Worm (Caenorhabditis elegans) whole organism, midembryonic: Measurements from ENCODE around the gene str-85.

Experiments used
- T22C8.4 ChIP-seq: fragments of 200-800 bp; sonication (Bioruptor generic); IDR thresholded peaks from 2 replicates; pipeline ENCODE4 v1.3.6; 2022; ENCODE audit warnings: missing genetic modification characterization, missing compliant biosample characterization
- cog-1 ChIP-seq: sonication (generic microtip); optimal IDR thresholded peaks from 2 replicates; lab custom pipeline; 2016; ENCODE audit warnings: missing genetic modification characterization, missing compliant biosample characterization
- flt-1 ChIP-seq: fragments of 200-800 bp; sonication (Bioruptor generic); IDR thresholded peaks from 2 replicates; pipeline ENCODE4 v1.3.6; 2022; ENCODE audit warnings: missing genetic modification characterization, missing compliant biosample characterization
- klf-2 ChIP-seq: fragments of 200-800 bp; sonication (Bioruptor generic); conservative IDR thresholded peaks from 2 replicates; pipeline ENCODE4 v1.3.6; 2022; ENCODE audit warnings: missing genetic modification reagents, missing genetic modification characterization, missing compliant biosample characterization
- med-1 ChIP-seq: sonication (generic microtip); optimal IDR thresholded peaks from 2 replicates; lab custom pipeline; 2017; ENCODE audit warnings: missing genetic modification characterization, mild to moderate bottlenecking, missing compliant biosample characterization, antibody characterized with exemption, missing genetic modification reagents; ENCODE audit not compliant: insufficient read depth
- ref-1 ChIP-seq: fragments of 200-800 bp; sonication (Bioruptor generic); conservative IDR thresholded peaks from 2 replicates; pipeline ENCODE4 v1.3.6; 2022; ENCODE audit warnings: missing genetic modification reagents, missing genetic modification characterization, missing compliant biosample characterization
- tab-1 ChIP-seq: fragments of 200-800 bp; sonication (Bioruptor generic); IDR thresholded peaks from 2 replicates; pipeline ENCODE4 v1.3.6; 2022; ENCODE audit warnings: missing genetic modification characterization, missing compliant biosample characterization
- ztf-23 ChIP-seq: fragments of 200-800 bp; sonication (Bioruptor generic); IDR thresholded peaks from 2 replicates; pipeline ENCODE4 v1.3.6; 2022; ENCODE audit warnings: missing genetic modification reagents, missing genetic modification characterization, missing compliant biosample characterization
- ztf-29 ChIP-seq: fragments of 200-800 bp; sonication (Bioruptor generic); IDR thresholded peaks from 2 replicates; pipeline ENCODE4 v1.3.6; 2022; ENCODE audit warnings: missing genetic modification reagents, missing genetic modification characterization, missing compliant biosample characterization

str-85 gene

ce11 chrV:8985740-8986139 lies at the start of gene str-85:
Gene str-85 (minus strand): TSS chrV:8985840.
- TF ChIP-seq med-1 (GFP tag; lab: Kevin White, UChicago) (no peak), cog-1 (tag; lab: Kevin White, UChicago) (no peak), ztf-23 (GFP tag; lab: Robert Waterston, UW) (no peak), klf-2 (GFP tag; lab: Robert Waterston, UW) (no peak), tab-1 (GFP tag; lab: Robert Waterston, UW) (no peak), ref-1 (GFP tag; lab: Robert Waterston, UW) (no peak), flt-1 (GFP tag; lab: Robert Waterston, UW) (no peak)

ce11 chrV:9033267-9033666 lies 47.6 kb upstream of the str-85 start, which contains the start of gene C25E10.4:
Gene C25E10.4 (plus strand): TSS chrV:9033567.
- no peak for TF ChIP-seq klf-2 (GFP tag; lab: Robert Waterston, UW)
- no peak for TF ChIP-seq flt-1 (GFP tag; lab: Robert Waterston, UW)
- TF ChIP-seq T22C8.4 = no peak
- TF ChIP-seq med-1 (GFP tag; lab: Kevin White, UChicago) = no peak
- no peak for TF ChIP-seq ref-1 (GFP tag; lab: Robert Waterston, UW)

- no peak for TF ChIP-seq med-1 (GFP tag; lab: Kevin White, UChicago)
- no peak for TF ChIP-seq ztf-29 (GFP tag; lab: Robert Waterston, UW)
- no peak for TF ChIP-seq T22C8.4
- no peak for TF ChIP-seq ztf-23 (GFP tag; lab: Robert Waterston, UW)
- no peak for TF ChIP-seq flt-1 (GFP tag; lab: Robert Waterston, UW)
- TF ChIP-seq tab-1 (GFP tag; lab: Robert Waterston, UW) = no peak
- TF ChIP-seq klf-2 (GFP tag; lab: Robert Waterston, UW) = no peak
- no peak for TF ChIP-seq ref-1 (GFP tag; lab: Robert Waterston, UW)
Measured at ce11 chrV:9030248-9030647, 44.6 kb upstream of the str-85 start, which contains the start of gene C25E10.5. Gene C25E10.5 (plus strand): TSS chrV:9030548.

- no peak for TF ChIP-seq ref-1 (GFP tag; lab: Robert Waterston, UW)
- no peak for TF ChIP-seq flt-1 (GFP tag; lab: Robert Waterston, UW)
- TF ChIP-seq ztf-23 (GFP tag; lab: Robert Waterston, UW) = no peak
- TF ChIP-seq med-1 (GFP tag; lab: Kevin White, UChicago) = no peak
- no peak for TF ChIP-seq cog-1 (tag; lab: Kevin White, UChicago)
- TF ChIP-seq klf-2 (GFP tag; lab: Robert Waterston, UW) = no peak
- no peak for TF ChIP-seq ztf-29 (GFP tag; lab: Robert Waterston, UW)
- TF ChIP-seq T22C8.4 = no peak
- no peak for TF ChIP-seq tab-1 (GFP tag; lab: Robert Waterston, UW)
Measured at ce11 chrV:9024713-9025112, 39.1 kb upstream of the str-85 start, which contains the start of gene bus-1. Gene bus-1 (minus strand): TSS chrV:9024813.

- TF ChIP-seq cog-1 (tag; lab: Kevin White, UChicago) = no peak
- no peak for TF ChIP-seq ztf-29 (GFP tag; lab: Robert Waterston, UW)
- TF ChIP-seq flt-1 (GFP tag; lab: Robert Waterston, UW) = no peak
- no peak for TF ChIP-seq ref-1 (GFP tag; lab: Robert Waterston, UW)
- no peak for TF ChIP-seq tab-1 (GFP tag; lab: Robert Waterston, UW)
- no peak for TF ChIP-seq T22C8.4
- TF ChIP-seq med-1 (GFP tag; lab: Kevin White, UChicago) = no peak
- TF ChIP-seq klf-2 (GFP tag; lab: Robert Waterston, UW) = no peak
- no peak for TF ChIP-seq ztf-23 (GFP tag; lab: Robert Waterston, UW)
Measured at ce11 chrV:9022078-9022477, 36.4 kb upstream of the str-85 start, which contains the start of gene oac-41. Gene oac-41 (minus strand): TSS chrV:9022178.

ce11 chrV:9018871-9019270 lies 33.2 kb upstream of the str-85 start:
- no peak for TF ChIP-seq flt-1 (GFP tag; lab: Robert Waterston, UW)
- TF ChIP-seq T22C8.4 = no peak
- TF ChIP-seq ztf-29 (GFP tag; lab: Robert Waterston, UW) = no peak
- no peak for TF ChIP-seq tab-1 (GFP tag; lab: Robert Waterston, UW)
- TF ChIP-seq med-1 (GFP tag; lab: Kevin White, UChicago) = no peak
- no peak for TF ChIP-seq ref-1 (GFP tag; lab: Robert Waterston, UW)
- no peak for TF ChIP-seq klf-2 (GFP tag; lab: Robert Waterston, UW)
- TF ChIP-seq cog-1 (tag; lab: Kevin White, UChicago) = no peak
- TF ChIP-seq ztf-23 (GFP tag; lab: Robert Waterston, UW) = no peak

- TF ChIP-seq klf-2 (GFP tag; lab: Robert Waterston, UW) (no peak), med-1 (GFP tag; lab: Kevin White, UChicago) (no peak), cog-1 (tag; lab: Kevin White, UChicago) (no peak), tab-1 (GFP tag; lab: Robert Waterston, UW) (no peak), T22C8.4 (no peak), ref-1 (GFP tag; lab: Robert Waterston, UW) (no peak), flt-1 (GFP tag; lab: Robert Waterston, UW) (no peak), ztf-29 (GFP tag; lab: Robert Waterston, UW) (no peak), ztf-23 (GFP tag; lab: Robert Waterston, UW) (no peak)
Measured at ce11 chrV:9016479-9016878, 30.8 kb upstream of the str-85 start, which contains the start of gene oac-40. Gene oac-40 (plus strand): TSS chrV:9016779.

ce11 chrV:9015540-9015939 lies 29.9 kb upstream of the str-85 start, which contains the start of gene srt-18:
Gene srt-18 (minus strand): TSS chrV:9015640.
- TF ChIP-seq med-1 (GFP tag; lab: Kevin White, UChicago) (no peak), T22C8.4 (no peak)

ce11 chrV:9013765-9014164 lies 28.1 kb upstream of the str-85 start, which contains the start of gene srh-201:
Gene srh-201 (minus strand): TSS chrV:9013865.
- no peak for TF ChIP-seq med-1 (GFP tag; lab: Kevin White, UChicago)
- TF ChIP-seq flt-1 (GFP tag; lab: Robert Waterston, UW) = no peak
- TF ChIP-seq tab-1 (GFP tag; lab: Robert Waterston, UW) = no peak
- TF ChIP-seq ztf-29 (GFP tag; lab: Robert Waterston, UW) = no peak
- TF ChIP-seq ref-1 (GFP tag; lab: Robert Waterston, UW) = no peak
- no peak for TF ChIP-seq klf-2 (GFP tag; lab: Robert Waterston, UW)
- no peak for TF ChIP-seq ztf-23 (GFP tag; lab: Robert Waterston, UW)
- TF ChIP-seq T22C8.4 = no peak
- no peak for TF ChIP-seq cog-1 (tag; lab: Kevin White, UChicago)
